Worm (Caenorhabditis elegans): ENCODE measurements around the gene pqn-62.

DNA sequence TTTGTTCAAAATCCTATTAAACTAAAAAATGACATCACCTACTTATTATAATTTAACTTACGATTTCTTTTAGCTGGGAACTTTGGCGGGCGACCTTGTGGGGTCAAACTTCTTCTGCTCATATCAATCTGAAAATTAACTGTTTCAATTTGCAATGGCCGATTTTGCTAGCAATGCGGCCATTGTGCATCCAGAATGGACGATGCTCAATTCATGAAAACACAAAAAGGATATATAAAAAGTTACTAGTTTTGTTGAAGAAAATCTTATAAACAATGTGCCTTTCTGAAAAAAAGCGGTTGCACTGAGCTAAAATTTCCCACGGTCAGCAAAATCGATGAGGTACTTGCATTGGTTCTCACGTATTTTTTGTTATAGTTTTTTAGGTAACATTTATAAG, 41.6 kb upstream of the pqn-62 start, which contains the start of gene C31H2.3:
- no peak for TF ChIP-seq ctbp-1 (GFP tag; IDR thresholded peaks at IDR 0.05)
- no peak for TF ChIP-seq unc-62 (GFP tag; optimal IDR thresholded peaks at IDR 0.05 in 1 of 2)
- no peak for TF ChIP-seq unc-62 (tag; optimal IDR thresholded peaks at IDR 0.05)
- no peak for TF ChIP-seq lin-39 (tag; optimal IDR thresholded peaks at IDR 0.05)
- no peak for TF ChIP-seq skn-1 (tag; optimal IDR thresholded peaks at IDR 0.05)
- TF ChIP-seq nhr-25 (tag; optimal IDR thresholded peaks at IDR 0.05; ENCODE audit: borderline replicate concordance, insufficient read depth): no peak
- no peak for TF ChIP-seq aly-2 (tag; optimal IDR thresholded peaks at IDR 0.05)
- TF ChIP-seq nhr-28 (tag; optimal IDR thresholded peaks at IDR 0.05): no peak
- no peak for TF ChIP-seq nhr-237 (tag; optimal IDR thresholded peaks at IDR 0.05)
- no peak for TF ChIP-seq daf-12 (tag; optimal IDR thresholded peaks at IDR 0.05)
